Fruit fly (Drosophila melanogaster) whole organism: ENCODE data around the gene Tango10.

Experiments
- CG8478 ChIP-seq: fragments of >200 bp; optimal IDR thresholded peaks from 2 replicates; lab custom pipeline; 2018; ENCODE audit warnings: inconsistent platforms
- Dll ChIP-seq: fragments of >200 bp; optimal IDR thresholded peaks from 2 replicates; lab custom pipeline; 2017
- EcR ChIP-seq, 2 experiments: fragments of >200 bp; optimal IDR thresholded peaks; 2 replicates each; lab custom pipeline; 2017; ENCODE audit warnings: missing biosample characterization in 2 of 2, missing genetic modification characterization in 2 of 2, missing genetic modification reagents in 2 of 2
- pan ChIP-seq: fragments of >200 bp; optimal IDR thresholded peaks from 2 replicates; lab custom pipeline; 2017
- psq ChIP-seq: fragments of >200 bp; optimal IDR thresholded peaks from 2 replicates; lab custom pipeline; 2017
- usp ChIP-seq: fragments of >200 bp; optimal IDR thresholded peaks from 2 replicates; lab custom pipeline; 2017; ENCODE audit warnings: missing biosample characterization, missing genetic modification characterization, mixed read lengths

Gene Tango10

dm6 chrX:11769435-11769834, 49.4 kb downstream of the Tango10 start:
- TF ChIP-seq pan (lab: Kevin White, UChicago): no peak
- no peak for TF ChIP-seq EcR (GFP tag; optimal IDR thresholded peaks at IDR 0.05; lab: Kevin White, UChicago)
- no peak for TF ChIP-seq CG8478 (lab: Kevin White, UChicago)
- TF ChIP-seq Dll: no peak
- no peak for TF ChIP-seq psq (lab: Kevin White, UChicago)
- TF ChIP-seq usp (GFP tag; lab: Kevin White, UChicago): no peak
